Fruit fly (Drosophila melanogaster): ENCODE results near the gene CG34007.

CG34007 gene

dm6 chr2L:20494423-20495052 lies at the start of gene CG34007 (continued):
- TF ChIP-seq klu (GFP tag; IDR thresholded peaks at IDR 0.05) (peak; percentile 32; the same call in 1 of the 2 replicates), Sry-β (GFP tag; optimal IDR thresholded peaks at IDR 0.05) (peak; percentile 42), ranshi (GFP tag; IDR thresholded peaks at IDR 0.05) (peak; percentile 81), da (GFP tag; optimal IDR thresholded peaks at IDR 0.05) (no peak), CG17912 (GFP tag; optimal IDR thresholded peaks at IDR 0.05) (no peak), mam (GFP tag; optimal IDR thresholded peaks at IDR 0.05) (no peak), hth (optimal IDR thresholded peaks at IDR 0.05) (no peak), CG16815 (GFP tag; optimal IDR thresholded peaks at IDR 0.05) (peak; percentile 72), sqz (GFP tag; optimal IDR thresholded peaks at IDR 0.05) (peak; percentile 49), CG13287 (GFP tag; IDR thresholded peaks at IDR 0.05; ENCODE audit: partially characterized antibody) (no peak), Xrp1 (GFP tag; IDR thresholded peaks at IDR 0.05) (peak; percentile 87), Kr (GFP tag; optimal IDR thresholded peaks at IDR 0.05) (peak; percentile 34), gsb (GFP tag; IDR thresholded peaks at IDR 0.05) (no peak), lmd (GFP tag; IDR thresholded peaks at IDR 0.05) (peak; percentile 84), CG33557 (GFP tag; optimal IDR thresholded peaks at IDR 0.05) (peak; percentile 97), Hmr (GFP tag; optimal IDR thresholded peaks at IDR 0.05) (peak; percentile 36), CG12236 (GFP tag; optimal IDR thresholded peaks at IDR 0.05) (no peak), CG6654 (GFP tag; optimal IDR thresholded peaks at IDR 0.05) (peak; percentile 17), CG7928 (GFP tag; optimal IDR thresholded peaks at IDR 0.05) (no peak), MTF-1 (GFP tag; optimal IDR thresholded peaks at IDR 0.05; ENCODE audit: borderline replicate concordance) (peak; percentile 39), luna (GFP tag; optimal IDR thresholded peaks at IDR 0.05) (no peak), CG17385 (GFP tag; optimal IDR thresholded peaks at IDR 0.05) (peak; percentile 71), CG6254 (GFP tag; optimal IDR thresholded peaks at IDR 0.05) (peak; percentile 72), nau (GFP tag; optimal IDR thresholded peaks at IDR 0.05) (no peak), shn (GFP tag; optimal IDR thresholded peaks at IDR 0.05) (no peak), pan (optimal IDR thresholded peaks at IDR 0.05) (no peak), pan (GFP tag; optimal IDR thresholded peaks at IDR 0.05 in 1 of 2, IDR thresholded peaks at IDR 0.05 in 1 of 2) (peak in 1 of 2 experiments; percentile 72), cg (GFP tag; optimal IDR thresholded peaks at IDR 0.05) (no peak), CG7357 (GFP tag; IDR thresholded peaks at IDR 0.05) (peak; percentile 22; the same call in 1 of the 3 replicates), cato (GFP tag; optimal IDR thresholded peaks at IDR 0.05; ENCODE audit: borderline replicate concordance) (peak; percentile 46), cad (GFP tag; optimal IDR thresholded peaks at IDR 0.05) (no peak), ATbp (GFP tag; optimal IDR thresholded peaks at IDR 0.05) (peak; percentile 84), Jarid2 (GFP tag; optimal IDR thresholded peaks at IDR 0.05) (peak; percentile 42), unpg (GFP tag; optimal IDR thresholded peaks at IDR 0.05) (peak; percentile 90), ind (GFP tag; optimal IDR thresholded peaks at IDR 0.05) (peak; percentile 45), kah (GFP tag; optimal IDR thresholded peaks at IDR 0.05) (peak; percentile 71), CG11456 (GFP tag; IDR thresholded peaks at IDR 0.05) (0 out of 3 replicates have a peak, but pooled peaks have one; percentile 56), CG9876 (GFP tag; optimal IDR thresholded peaks at IDR 0.05) (no peak), ssp (GFP tag; IDR thresholded peaks at IDR 0.05) (peak; percentile 75), CG11085 (GFP tag; IDR thresholded peaks at IDR 0.05) (no peak), scrt (GFP tag; optimal IDR thresholded peaks at IDR 0.05) (peak; percentile 11), CG17568 (GFP tag; optimal IDR thresholded peaks at IDR 0.05) (peak; percentile 2), CG6683 (GFP tag; optimal IDR thresholded peaks at IDR 0.05) (peak; percentile 42), CG1233 (GFP tag; optimal IDR thresholded peaks at IDR 0.05) (peak; percentile 48), D19A (tag; optimal IDR thresholded peaks at IDR 0.05) (peak; percentile 84), pb (GFP tag; optimal IDR thresholded peaks at IDR 0.05) (no peak), CHES-1-like (GFP tag; optimal IDR thresholded peaks at IDR 0.05) (no peak), maf-S (GFP tag; optimal IDR thresholded peaks at IDR 0.05) (no peak), Fer2 (tag; optimal IDR thresholded peaks at IDR 0.05) (peak; percentile 9), run (tag; optimal IDR thresholded peaks at IDR 0.05) (peak; percentile 73)

All from whole organism, embryonic.